Fruit fly (Drosophila melanogaster) whole organism, embryonic: Measurements from ENCODE around the gene Mer.

ENCODE experiments used
- Blimp-1 ChIP-seq: fragments of 200-800 bp; sonication (Bioruptor generic); optimal IDR thresholded peaks from 3 replicates; lab custom pipeline; 2018; ENCODE audit warnings: missing biosample characterization, missing genetic modification characterization, mild to moderate bottlenecking, moderate library complexity, missing genetic modification reagents
- CG10366 ChIP-seq: fragments of 200-800 bp; sonication (Bioruptor generic); IDR thresholded peaks from 2 replicates; pipeline ENCODE4 v1.3.6; 2022; ENCODE audit warnings: missing biosample characterization, missing genetic modification characterization
- CG10654 ChIP-seq: fragments of 200-800 bp; sonication (Bioruptor generic); optimal IDR thresholded peaks from 2 replicates; lab custom pipeline; 2016; ENCODE audit warnings: missing biosample characterization, missing genetic modification characterization
- CG10959 ChIP-seq: fragments of 200-800 bp; sonication (Bioruptor generic); IDR thresholded peaks from 2 replicates; pipeline ENCODE4 v1.3.6; 2022; ENCODE audit warnings: missing biosample characterization, missing genetic modification characterization
- CG11093 ChIP-seq: fragments of 200-800 bp; sonication (Bioruptor generic); IDR thresholded peaks from 3 replicates; pipeline ENCODE4 v1.3.6; 2022; ENCODE audit warnings: missing biosample characterization, missing genetic modification characterization
- CG11504 ChIP-seq: fragments of 200-800 bp; sonication (Bioruptor generic); optimal IDR thresholded peaks from 3 replicates; lab custom pipeline; 2019; ENCODE audit warnings: missing biosample characterization, mild to moderate bottlenecking, missing genetic modification characterization, moderate library complexity
- CG12104 ChIP-seq: fragments of 200-800 bp; sonication (Bioruptor generic); optimal IDR thresholded peaks from 3 replicates; lab custom pipeline; 2016; ENCODE audit warnings: missing biosample characterization, missing genetic modification characterization
- CG12155 ChIP-seq: fragments of 200-800 bp; sonication (Bioruptor generic); optimal IDR thresholded peaks from 3 replicates; lab custom pipeline; 2016; ENCODE audit warnings: missing biosample characterization, missing genetic modification characterization
- CG13775 ChIP-seq: fragments of 200-800 bp; sonication (Bioruptor generic); optimal IDR thresholded peaks from 3 replicates; lab custom pipeline; 2017; ENCODE audit warnings: missing biosample characterization, mild to moderate bottlenecking, missing genetic modification characterization
- CG1603 ChIP-seq: fragments of 200-800 bp; sonication (Bioruptor generic); optimal IDR thresholded peaks from 2 replicates; lab custom pipeline; 2019; ENCODE audit warnings: missing biosample characterization, mild to moderate bottlenecking, missing genetic modification characterization, moderate library complexity
- CG1792 ChIP-seq: fragments of 200-800 bp; sonication (Bioruptor generic); optimal IDR thresholded peaks from 2 replicates; lab custom pipeline; 2016; ENCODE audit warnings: missing biosample characterization, missing genetic modification characterization
- CG18262 ChIP-seq: fragments of 200-800 bp; optimal IDR thresholded peaks from 3 replicates; lab custom pipeline; 2019; ENCODE audit warnings: missing biosample characterization, mild to moderate bottlenecking, missing genetic modification characterization, moderate library complexity
- CG2116 ChIP-seq: fragments of 200-800 bp; sonication (Bioruptor generic); optimal IDR thresholded peaks from 3 replicates; lab custom pipeline; 2018; ENCODE audit warnings: missing biosample characterization, mild to moderate bottlenecking, missing genetic modification characterization
- CG30431 ChIP-seq: fragments of 200-800 bp; sonication (Bioruptor generic); optimal IDR thresholded peaks from 2 replicates; lab custom pipeline; 2017; ENCODE audit warnings: missing biosample characterization, missing genetic modification characterization
- CG31224 ChIP-seq: fragments of 200-800 bp; sonication (Bioruptor generic); IDR thresholded peaks from 2 replicates; pipeline ENCODE4 v1.3.6; 2022; ENCODE audit warnings: missing biosample characterization, missing genetic modification characterization
- CG3163 ChIP-seq: fragments of 200-800 bp; sonication (Bioruptor generic); optimal IDR thresholded peaks from 3 replicates; lab custom pipeline; 2016; ENCODE audit warnings: missing biosample characterization, missing genetic modification characterization
- CG32532 ChIP-seq: fragments of 200-800 bp; sonication (Bioruptor generic); IDR thresholded peaks from 2 replicates; pipeline ENCODE4 v1.3.6; 2022; ENCODE audit warnings: missing biosample characterization, missing genetic modification characterization
- CG4282 ChIP-seq: fragments of 200-800 bp; sonication (Bioruptor generic); optimal IDR thresholded peaks from 2 replicates; lab custom pipeline; 2016; ENCODE audit warnings: missing biosample characterization, missing genetic modification characterization
- CG4404 ChIP-seq: fragments of 200-800 bp; sonication (Bioruptor generic); IDR thresholded peaks from 2 replicates; pipeline ENCODE4 v1.3.6; 2022; ENCODE audit warnings: missing biosample characterization, missing genetic modification characterization
- CG7357 ChIP-seq: fragments of 200-800 bp; sonication (Bioruptor generic); IDR thresholded peaks from 3 replicates; pipeline ENCODE4 v1.3.6; 2022; ENCODE audit warnings: missing biosample characterization, missing genetic modification characterization
- CG7963 ChIP-seq: fragments of 200-800 bp; sonication (Bioruptor generic); IDR thresholded peaks from 3 replicates; pipeline ENCODE4 v1.3.6; 2022; ENCODE audit warnings: missing biosample characterization, missing genetic modification characterization; ENCODE audit not compliant: partially characterized antibody
- CG8290 ChIP-seq, 3 experiments: fragments of 200-800 bp; sonication (Bioruptor generic); optimal IDR thresholded peaks; 2 replicates each; lab custom pipeline; 2016 to 2019; ENCODE audit warnings: missing biosample characterization in 3 of 3, missing genetic modification characterization in 3 of 3, mild to moderate bottlenecking in 2 of 3, moderate library complexity in 1 of 3
- CoRest ChIP-seq: fragments of 200-800 bp; sonication (Bioruptor generic); optimal IDR thresholded peaks from 3 replicates; lab custom pipeline; 2018; ENCODE audit warnings: missing biosample characterization, mild to moderate bottlenecking, missing genetic modification characterization, moderate library complexity
- D19B ChIP-seq: fragments of 200-800 bp; sonication (Bioruptor generic); optimal IDR thresholded peaks from 2 replicates; lab custom pipeline; 2017; ENCODE audit warnings: missing biosample characterization, mild to moderate bottlenecking, missing genetic modification characterization
- Doc3 ChIP-seq: fragments of 200-800 bp; sonication (Bioruptor generic); IDR thresholded peaks from 3 replicates; pipeline ENCODE4 v1.3.6; 2022; ENCODE audit warnings: missing biosample characterization, missing genetic modification characterization; ENCODE audit not compliant: partially characterized antibody
- Dref ChIP-seq: fragments of 200-800 bp; sonication (Bioruptor generic); IDR thresholded peaks from 2 replicates; pipeline ENCODE4 v1.3.6; 2022; ENCODE audit warnings: missing biosample characterization, missing genetic modification characterization
- Fer3 ChIP-seq: fragments of 200-800 bp; sonication (Bioruptor generic); optimal IDR thresholded peaks from 2 replicates; lab custom pipeline; 2018; ENCODE audit warnings: missing biosample characterization, mild to moderate bottlenecking, missing genetic modification characterization, moderate library complexity
- H2.0 ChIP-seq: fragments of 200-800 bp; sonication (Bioruptor generic); IDR thresholded peaks from 2 replicates; pipeline ENCODE4 v1.3.6; 2022; ENCODE audit warnings: missing biosample characterization, missing genetic modification characterization
- HLH3B ChIP-seq: fragments of 200-800 bp; sonication (Bioruptor generic); IDR thresholded peaks from 2 replicates; pipeline ENCODE4 v1.3.6; 2022; ENCODE audit warnings: missing biosample characterization, missing genetic modification characterization
- HLH54F ChIP-seq: fragments of 200-800 bp; sonication (Bioruptor generic); optimal IDR thresholded peaks from 3 replicates; lab custom pipeline; 2016; ENCODE audit warnings: missing biosample characterization, missing genetic modification characterization
- Myb ChIP-seq: fragments of 200-800 bp; sonication (Bioruptor generic); optimal IDR thresholded peaks from 2 replicates; lab custom pipeline; 2016; ENCODE audit warnings: missing biosample characterization, missing genetic modification characterization
- Optix ChIP-seq: fragments of 200-800 bp; sonication (Bioruptor generic); IDR thresholded peaks from 3 replicates; pipeline ENCODE4 v1.3.6; 2022; ENCODE audit warnings: missing biosample characterization, missing genetic modification characterization
- Rfx ChIP-seq: fragments of 200-800 bp; sonication (Bioruptor generic); IDR thresholded peaks from 2 replicates; pipeline ENCODE4 v1.3.6; 2022; ENCODE audit warnings: missing biosample characterization, missing genetic modification characterization
- YL-1 ChIP-seq: fragments of 200-800 bp; sonication (Bioruptor generic); optimal IDR thresholded peaks from 3 replicates; lab custom pipeline; 2017; ENCODE audit warnings: missing biosample characterization, mild to moderate bottlenecking, missing genetic modification characterization
- ap ChIP-seq: fragments of 200-800 bp; sonication (Bioruptor generic); IDR thresholded peaks from 2 replicates; pipeline ENCODE4 v1.3.6; 2022; ENCODE audit warnings: missing biosample characterization, missing genetic modification characterization
- cato ChIP-seq: fragments of 200-800 bp; sonication (Bioruptor generic); optimal IDR thresholded peaks from 2 replicates; lab custom pipeline; 2016; ENCODE audit warnings: missing biosample characterization, missing genetic modification characterization, borderline replicate concordance
- danr ChIP-seq: fragments of 200-800 bp; sonication (Bioruptor generic); IDR thresholded peaks from 2 replicates; pipeline ENCODE4 v1.3.6; 2022; ENCODE audit warnings: missing biosample characterization, missing genetic modification characterization
- dati ChIP-seq: fragments of 200-800 bp; sonication (Bioruptor generic); IDR thresholded peaks from 2 replicates; pipeline ENCODE4 v1.3.6; 2022; ENCODE audit warnings: missing biosample characterization, missing genetic modification characterization
- fd102C ChIP-seq: fragments of 200-800 bp; sonication (Bioruptor generic); optimal IDR thresholded peaks from 2 replicates; lab custom pipeline; 2018; ENCODE audit warnings: missing biosample characterization, mild to moderate bottlenecking, missing genetic modification characterization, moderate library complexity
- gcm2 ChIP-seq: fragments of 200-800 bp; sonication (Bioruptor generic); optimal IDR thresholded peaks from 2 replicates; lab custom pipeline; 2016; ENCODE audit warnings: missing biosample characterization, missing genetic modification characterization
- gfzf ChIP-seq: fragments of 200-800 bp; sonication (Bioruptor generic); optimal IDR thresholded peaks from 2 replicates; lab custom pipeline; 2016; ENCODE audit warnings: missing biosample characterization, mild to moderate bottlenecking, missing genetic modification characterization, moderate library complexity
- luna ChIP-seq: fragments of 200-800 bp; sonication (Bioruptor generic); optimal IDR thresholded peaks from 2 replicates; lab custom pipeline; 2016; ENCODE audit warnings: missing biosample characterization, missing genetic modification characterization
- nom ChIP-seq: fragments of 200-800 bp; sonication (Bioruptor generic); optimal IDR thresholded peaks from 2 replicates; lab custom pipeline; 2017; ENCODE audit warnings: missing biosample characterization, missing genetic modification characterization, mild to moderate bottlenecking, moderate library complexity, missing genetic modification reagents
- oc ChIP-seq: fragments of 200-800 bp; sonication (Bioruptor generic); optimal IDR thresholded peaks from 2 replicates; lab custom pipeline; 2018; ENCODE audit warnings: missing biosample characterization, mild to moderate bottlenecking, missing genetic modification characterization, moderate library complexity
- odd ChIP-seq: fragments of 200-800 bp; sonication (Bioruptor generic); optimal IDR thresholded peaks from 2 replicates; lab custom pipeline; 2017; ENCODE audit warnings: missing biosample characterization, mild to moderate bottlenecking, missing genetic modification characterization
- ranshi ChIP-seq: fragments of 200-800 bp; sonication (Bioruptor generic); IDR thresholded peaks from 2 replicates; pipeline ENCODE4 v1.3.6; 2022; ENCODE audit warnings: missing biosample characterization, missing genetic modification characterization
- rib ChIP-seq: fragments of 200-800 bp; sonication (Bioruptor generic); IDR thresholded peaks from 2 replicates; pipeline ENCODE4 v1.3.6; 2022; ENCODE audit warnings: missing biosample characterization, missing genetic modification characterization
- ssp ChIP-seq: fragments of 200-800 bp; sonication (Bioruptor generic); IDR thresholded peaks from 2 replicates; pipeline ENCODE4 v1.3.6; 2022; ENCODE audit warnings: missing biosample characterization, missing genetic modification characterization
- stwl ChIP-seq: fragments of 200-800 bp; sonication (Bioruptor generic); optimal IDR thresholded peaks from 3 replicates; lab custom pipeline; 2018; ENCODE audit warnings: missing biosample characterization, mild to moderate bottlenecking, missing genetic modification characterization, moderate library complexity
- tll ChIP-seq, 2 experiments: fragments of 200-800 bp in 1 of 2; fragments of >200 bp in 1 of 2; sonication (Bioruptor generic) in 1 of 2; optimal IDR thresholded peaks; 2 replicates each; lab custom pipeline; 2017 to 2019; ENCODE audit warnings: missing biosample characterization in 2 of 2, missing genetic modification characterization in 2 of 2, mild to moderate bottlenecking in 1 of 2, moderate library complexity in 1 of 2
- yki ChIP-seq: fragments of >200 bp; optimal IDR thresholded peaks from 3 replicates; lab custom pipeline; 2018

Mer gene

DNA sequence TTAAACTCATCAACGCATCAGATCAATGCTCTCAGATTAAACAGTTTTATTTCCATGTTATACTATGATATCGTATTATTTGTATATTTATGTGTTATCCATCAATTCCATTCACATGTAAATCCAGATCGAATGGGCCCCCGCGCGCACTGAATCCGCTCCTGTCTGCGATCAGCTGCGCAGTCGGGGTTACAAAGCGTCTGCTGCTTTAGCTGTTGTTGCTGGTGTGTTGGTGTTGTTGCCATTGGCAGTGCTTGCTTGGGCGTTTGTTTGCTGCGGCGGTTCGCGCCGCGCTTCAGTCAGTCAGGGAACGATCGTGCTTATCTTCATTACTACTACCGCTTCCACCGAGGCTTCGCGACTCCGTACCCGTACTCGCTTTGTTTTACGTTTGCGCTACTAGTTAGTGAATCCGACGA, 26.3 kb downstream of the Mer start, which contains the start of gene Zw (continued):
- no peak for TF ChIP-seq CG4282 (GFP tag; lab: Kevin White, UChicago)
- TF ChIP-seq CoRest (tag; lab: Kevin White, UChicago) = peak; percentile 43
- peak; percentile 19 for TF ChIP-seq CG12155 (GFP tag; lab: Kevin White, UChicago)
- peak; percentile 24 for TF ChIP-seq CG18262 (tag; lab: Kevin White, UChicago)
- 0 out of 3 replicates have a peak, but pooled peaks have one; percentile 60 for TF ChIP-seq Optix (GFP tag; lab: Robert Waterston, UW)
- TF ChIP-seq CG12104 (GFP tag; lab: Kevin White, UChicago) = no peak
- TF ChIP-seq Myb = no peak
- TF ChIP-seq ssp (GFP tag; lab: Robert Waterston, UW) = no peak
- TF ChIP-seq CG1792 (GFP tag; lab: Kevin White, UChicago) = no peak
- 0 out of 2 replicates have a peak, but pooled peaks have one; percentile 38 for TF ChIP-seq CG31224 (GFP tag; lab: Robert Waterston, UW)
- no peak for TF ChIP-seq cato (GFP tag; lab: Kevin White, UChicago)
- no peak for TF ChIP-seq luna (GFP tag; lab: Kevin White, UChicago)
- TF ChIP-seq dati (GFP tag; lab: Robert Waterston, UW) = no peak
- TF ChIP-seq Doc3 (GFP tag; lab: Robert Waterston, UW) = no peak
- TF ChIP-seq Dref (GFP tag; lab: Robert Waterston, UW) = no peak
- peak; percentile 47 for TF ChIP-seq CG30431
- TF ChIP-seq CG7357 (GFP tag; lab: Robert Waterston, UW) = peak; percentile 46; the same call in 1 of the 3 replicates
- no peak for TF ChIP-seq gfzf (GFP tag; lab: Kevin White, UChicago)
- TF ChIP-seq YL-1 = no peak
- TF ChIP-seq CG8290 (GFP tag; optimal IDR thresholded peaks at IDR 0.05; lab: Kevin White, UChicago) = no peak
- TF ChIP-seq CG8290 (tag; optimal IDR thresholded peaks at IDR 0.05; lab: Kevin White, UChicago) = peak in 1 of 2 experiments; percentile 88
- TF ChIP-seq CG10654 (GFP tag; lab: Kevin White, UChicago) = peak; percentile 44
- peak; percentile 35 for TF ChIP-seq CG11504
- TF ChIP-seq ranshi (GFP tag; lab: Robert Waterston, UW) = peak; percentile 49; the same call in 1 of the 2 replicates
- TF ChIP-seq oc (tag; lab: Kevin White, UChicago) = no peak
- TF ChIP-seq odd (GFP tag; lab: Kevin White, UChicago) = no peak
- peak; percentile 87 for TF ChIP-seq Rfx (GFP tag; lab: Robert Waterston, UW)
- peak; percentile 11 for TF ChIP-seq nom (GFP tag; lab: Kevin White, UChicago)
- TF ChIP-seq Blimp-1 (GFP tag; lab: Kevin White, UChicago) = no peak
- TF ChIP-seq CG10959 = 0 out of 2 replicates have a peak, but pooled peaks have one; percentile 36
- TF ChIP-seq CG2116 (GFP tag; lab: Kevin White, UChicago) = no peak
- 0 out of 2 replicates have a peak, but pooled peaks have one; percentile 27 for TF ChIP-seq rib (GFP tag; lab: Robert Waterston, UW)
- TF ChIP-seq CG7963 (GFP tag; lab: Robert Waterston, UW) = no peak
- TF ChIP-seq tll (GFP tag; optimal IDR thresholded peaks at IDR 0.05; lab: Kevin White, UChicago) = no peak
- peak; percentile 80 for TF ChIP-seq CG32532
- TF ChIP-seq CG4404 (GFP tag; lab: Robert Waterston, UW) = peak; percentile 50
- no peak for TF ChIP-seq fd102C
- no peak; the same call in 2 of the 3 replicates for TF ChIP-seq CG11093 (GFP tag; lab: Robert Waterston, UW)
- TF ChIP-seq CG3163 (GFP tag; lab: Kevin White, UChicago) = no peak
- peak; percentile 52 for TF ChIP-seq CG10366 (GFP tag; lab: Robert Waterston, UW)
- peak; percentile 51; the same call in 1 of the 2 replicates for TF ChIP-seq H2.0 (GFP tag; lab: Robert Waterston, UW)
- TF ChIP-seq yki (lab: Kevin White, UChicago) = no peak
- no peak for TF ChIP-seq CG13775 (GFP tag; lab: Kevin White, UChicago)
- TF ChIP-seq ap (GFP tag; lab: Robert Waterston, UW) = no peak
- TF ChIP-seq CG1603 (tag; lab: Kevin White, UChicago) = peak; percentile 53
- TF ChIP-seq stwl (tag; lab: Kevin White, UChicago) = no peak
- TF ChIP-seq HLH3B = peak; percentile 63
- peak; percentile 30 for TF ChIP-seq D19B (GFP tag; lab: Kevin White, UChicago)
- peak; percentile 48 for TF ChIP-seq Fer3
- peak; percentile 53 for TF ChIP-seq HLH54F (GFP tag; lab: Kevin White, UChicago)
- TF ChIP-seq gcm2 (GFP tag; lab: Kevin White, UChicago) = no peak
- no peak for TF ChIP-seq danr (GFP tag; lab: Robert Waterston, UW)
